Worm (Caenorhabditis elegans): ENCODE measurements around the gene dnj-26.

- no peak for TF ChIP-seq scrt-1 (GFP tag; IDR thresholded peaks at IDR 0.05)
- TF ChIP-seq sea-1 (GFP tag; conservative IDR thresholded peaks at IDR 0.05) = no peak
- no peak for TF ChIP-seq ceh-13 (GFP tag; optimal IDR thresholded peaks at IDR 0.05)
- TF ChIP-seq ama-1 (optimal IDR thresholded peaks at IDR 0.05) = no peak
- no peak for TF ChIP-seq F13C5.2 (tag; optimal IDR thresholded peaks at IDR 0.05)
- no peak for TF ChIP-seq flt-1 (GFP tag; IDR thresholded peaks at IDR 0.05)
- TF ChIP-seq aly-1 (tag; optimal IDR thresholded peaks at IDR 0.05) = no peak
Observed at ce11 chrIV:12212814-12213213, 39.7 kb downstream of the dnj-26 start.

All from whole organism, early embryonic.